Fruit fly (Drosophila melanogaster) whole organism, embryonic: Measurements from ENCODE around the gene CG33299.

Experiments
- Atf6 ChIP-seq: fragments of 200-800 bp; sonication (Bioruptor generic); IDR thresholded peaks from 2 replicates; pipeline ENCODE4 v1.3.6; 2022; ENCODE audit warnings: missing biosample characterization, missing genetic modification characterization
- Awh ChIP-seq: fragments of 200-800 bp; sonication (Bioruptor generic); IDR thresholded peaks from 2 replicates; pipeline ENCODE4, ENCODE4 v1.3.6; 2022; ENCODE audit warnings: missing biosample characterization, missing genetic modification characterization
- CG10147 ChIP-seq: fragments of 200-800 bp; sonication (Bioruptor generic); optimal IDR thresholded peaks from 2 replicates; lab custom pipeline; 2019; ENCODE audit warnings: missing biosample characterization, mild to moderate bottlenecking, missing genetic modification characterization, moderate library complexity
- CG11695 ChIP-seq: fragments of 200-800 bp; sonication (Bioruptor generic); IDR thresholded peaks from 3 replicates; pipeline ENCODE4 v1.3.6; 2022; ENCODE audit warnings: missing biosample characterization, missing genetic modification characterization
- CG17361 ChIP-seq: fragments of 200-800 bp; sonication (Bioruptor generic); IDR thresholded peaks from 3 replicates; pipeline ENCODE4 v1.3.6; 2022; ENCODE audit warnings: missing biosample characterization, missing genetic modification characterization
- CG17385 ChIP-seq: fragments of 200-800 bp; sonication (Bioruptor generic); optimal IDR thresholded peaks from 3 replicates; lab custom pipeline; 2018; ENCODE audit warnings: missing biosample characterization, mild to moderate bottlenecking, missing genetic modification characterization
- CG17568 ChIP-seq: fragments of 200-800 bp; sonication (Bioruptor generic); optimal IDR thresholded peaks from 2 replicates; lab custom pipeline; 2018; ENCODE audit warnings: missing biosample characterization, mild to moderate bottlenecking, missing genetic modification characterization, moderate library complexity
- CG2120 ChIP-seq: fragments of 200-800 bp; sonication (Bioruptor generic); optimal IDR thresholded peaks from 3 replicates; lab custom pipeline; 2016; ENCODE audit warnings: missing biosample characterization, missing genetic modification characterization
- CG30020 ChIP-seq: fragments of 200-800 bp; optimal IDR thresholded peaks from 2 replicates; lab custom pipeline; 2019; ENCODE audit warnings: missing biosample characterization, mild to moderate bottlenecking, missing genetic modification characterization, moderate library complexity
- CG34376 ChIP-seq: fragments of 200-800 bp; sonication (Bioruptor generic); optimal IDR thresholded peaks from 2 replicates; lab custom pipeline; 2018; ENCODE audit warnings: missing biosample characterization, mild to moderate bottlenecking, missing genetic modification characterization
- CG3995 ChIP-seq: fragments of 200-800 bp; sonication (Bioruptor generic); optimal IDR thresholded peaks from 3 replicates; lab custom pipeline; 2016; ENCODE audit warnings: missing biosample characterization, missing genetic modification characterization
- CG5180 ChIP-seq: fragments of 200-800 bp; sonication (Bioruptor generic); optimal IDR thresholded peaks from 3 replicates; lab custom pipeline; 2017; ENCODE audit warnings: missing biosample characterization, missing genetic modification characterization, mild to moderate bottlenecking, moderate library complexity, missing genetic modification reagents
- CG7745 ChIP-seq: fragments of 200-800 bp; sonication (Bioruptor generic); optimal IDR thresholded peaks from 2 replicates; lab custom pipeline; 2018; ENCODE audit warnings: missing biosample characterization, mild to moderate bottlenecking, missing genetic modification characterization, moderate library complexity
- CG8478 ChIP-seq: fragments of >200 bp; optimal IDR thresholded peaks from 2 replicates; lab custom pipeline; 2018
- CG9437 ChIP-seq: fragments of 200-800 bp; sonication (Bioruptor generic); optimal IDR thresholded peaks from 2 replicates; lab custom pipeline; 2018; ENCODE audit warnings: missing biosample characterization, mild to moderate bottlenecking, missing genetic modification characterization
- CG9609 ChIP-seq: fragments of 200-800 bp; sonication (Bioruptor generic); optimal IDR thresholded peaks from 3 replicates; lab custom pipeline; 2016; ENCODE audit warnings: missing biosample characterization, missing genetic modification characterization
- CTCF ChIP-seq: fragments of 200-800 bp; sonication (Bioruptor generic); optimal IDR thresholded peaks from 2 replicates; lab custom pipeline; 2017; ENCODE audit warnings: missing biosample characterization, mild to moderate bottlenecking, missing genetic modification characterization, moderate library complexity
- Chrac-16 ChIP-seq: fragments of 200-800 bp; sonication (Bioruptor generic); optimal IDR thresholded peaks from 3 replicates; lab custom pipeline; 2016; ENCODE audit warnings: missing biosample characterization, missing genetic modification characterization
- Dip3 ChIP-seq: fragments of 200-800 bp; sonication (Bioruptor generic); optimal IDR thresholded peaks from 3 replicates; lab custom pipeline; 2016; ENCODE audit warnings: missing biosample characterization, missing genetic modification characterization
- ERR ChIP-seq: fragments of 200-800 bp; sonication (Bioruptor generic); optimal IDR thresholded peaks from 2 replicates; lab custom pipeline; 2016; ENCODE audit warnings: missing biosample characterization, missing genetic modification characterization
- Ets65A ChIP-seq: fragments of 200-800 bp; sonication (Bioruptor generic); peaks from one replicate; lab custom pipeline; 2016; ENCODE audit warnings: missing biosample characterization, missing genetic modification characterization
- Fer1 ChIP-seq: fragments of 200-800 bp; sonication (Bioruptor generic); optimal IDR thresholded peaks from 2 replicates; lab custom pipeline; 2017; ENCODE audit warnings: missing biosample characterization, mild to moderate bottlenecking, missing genetic modification characterization
- Mrtf ChIP-seq: fragments of 200-800 bp; sonication (Bioruptor generic); IDR thresholded peaks from 3 replicates; pipeline ENCODE4 v1.3.6; 2022; ENCODE audit warnings: missing biosample characterization, missing genetic modification characterization
- NfI ChIP-seq: fragments of 200-800 bp; sonication (Bioruptor generic); optimal IDR thresholded peaks from 3 replicates; lab custom pipeline; 2018; ENCODE audit warnings: missing biosample characterization, mild to moderate bottlenecking, missing genetic modification characterization, moderate library complexity
- Opbp ChIP-seq: fragments of 200-800 bp; sonication (Bioruptor generic); IDR thresholded peaks from 3 replicates; pipeline ENCODE4 v1.3.6; 2022; ENCODE audit warnings: missing biosample characterization, missing genetic modification characterization; ENCODE audit not compliant: partially characterized antibody
- Pdp1 ChIP-seq, 2 experiments: fragments of 200-800 bp; sonication (Bioruptor generic); optimal IDR thresholded peaks; 3 replicates each; lab custom pipeline; 2016; ENCODE audit warnings: missing biosample characterization in 2 of 2, missing genetic modification characterization in 2 of 2, mild to moderate bottlenecking in 1 of 2, moderate library complexity in 1 of 2
- Rfx ChIP-seq: fragments of 200-800 bp; sonication (Bioruptor generic); IDR thresholded peaks from 2 replicates; pipeline ENCODE4 v1.3.6; 2022; ENCODE audit warnings: missing biosample characterization, missing genetic modification characterization
- Rx ChIP-seq: fragments of 200-800 bp; sonication (Bioruptor generic); IDR thresholded peaks from 2 replicates; pipeline ENCODE4 v1.3.6; 2022; ENCODE audit warnings: missing biosample characterization, missing genetic modification characterization
- Trl ChIP-seq, 3 experiments: fragments of >200 bp in 2 of 3; fragments of 200-800 bp in 1 of 3; sonication (Bioruptor generic) in 1 of 3; optimal IDR thresholded peaks; 2 replicates in 1 of 3; 3 replicates in 2 of 3; lab custom pipeline; 2016 to 2017; ENCODE audit warnings: missing biosample characterization in 1 of 3, missing genetic modification characterization in 1 of 3
- Vsx1 ChIP-seq: fragments of 200-800 bp; sonication (Bioruptor generic); optimal IDR thresholded peaks from 2 replicates; lab custom pipeline; 2017; ENCODE audit warnings: missing biosample characterization, mild to moderate bottlenecking, missing genetic modification characterization, missing genetic modification reagents
- Xbp1 ChIP-seq: fragments of 200-800 bp; sonication (Bioruptor generic); optimal IDR thresholded peaks from 3 replicates; lab custom pipeline; 2016; ENCODE audit warnings: missing biosample characterization, mild to moderate bottlenecking, missing genetic modification characterization
- ase ChIP-seq: fragments of 200-800 bp; sonication (Bioruptor generic); IDR thresholded peaks from 3 replicates; pipeline ENCODE4 v1.3.6; 2022; ENCODE audit warnings: missing biosample characterization, missing genetic modification characterization
- chinmo ChIP-seq: fragments of 200-800 bp; sonication (Bioruptor generic); IDR thresholded peaks from 4 replicates; pipeline ENCODE4 v1.3.6; 2022; ENCODE audit warnings: missing biosample characterization, missing genetic modification characterization; ENCODE audit not compliant: partially characterized antibody
- dm ChIP-seq: fragments of 200-800 bp; sonication (Bioruptor generic); optimal IDR thresholded peaks from 3 replicates; lab custom pipeline; 2016; ENCODE audit warnings: missing biosample characterization, missing genetic modification characterization
- esg ChIP-seq: fragments of 200-800 bp; sonication (Bioruptor generic); conservative IDR thresholded peaks from 2 replicates; pipeline ENCODE4 v1.3.6; 2022; ENCODE audit warnings: missing biosample characterization, missing genetic modification characterization
- fd3F ChIP-seq: fragments of 200-800 bp; sonication (Bioruptor generic); optimal IDR thresholded peaks from 2 replicates; lab custom pipeline; 2018; ENCODE audit warnings: missing biosample characterization, mild to moderate bottlenecking, missing genetic modification characterization, moderate library complexity
- gcm2 ChIP-seq: fragments of 200-800 bp; sonication (Bioruptor generic); optimal IDR thresholded peaks from 2 replicates; lab custom pipeline; 2016; ENCODE audit warnings: missing biosample characterization, missing genetic modification characterization
- gsb-n ChIP-seq: fragments of 200-800 bp; sonication (Bioruptor generic); optimal IDR thresholded peaks from 3 replicates; lab custom pipeline; 2018; ENCODE audit warnings: missing biosample characterization, mild to moderate bottlenecking, missing genetic modification characterization
- mirr ChIP-seq: fragments of 200-800 bp; sonication (Bioruptor generic); optimal IDR thresholded peaks from 3 replicates; lab custom pipeline; 2018; ENCODE audit warnings: missing biosample characterization, mild to moderate bottlenecking, missing genetic modification characterization
- oc ChIP-seq: fragments of 200-800 bp; sonication (Bioruptor generic); optimal IDR thresholded peaks from 2 replicates; lab custom pipeline; 2018; ENCODE audit warnings: missing biosample characterization, mild to moderate bottlenecking, missing genetic modification characterization, moderate library complexity
- otp ChIP-seq: fragments of 200-800 bp; sonication (Bioruptor generic); IDR thresholded peaks from 3 replicates; pipeline ENCODE4, ENCODE4 v1.3.6; 2022; ENCODE audit warnings: missing biosample characterization, missing genetic modification characterization
- pan ChIP-seq, 4 experiments: fragments of >200 bp in 3 of 4; fragments of 200-800 bp in 1 of 4; sonication (Bioruptor generic) in 1 of 4; optimal IDR thresholded peaks in 3 of 4; IDR thresholded peaks in 1 of 4; 2 replicates each; pipeline versions ENCODE4 v1.3.6 to Lab custom; 2017 to 2022; ENCODE audit warnings: missing biosample characterization in 2 of 4, missing genetic modification characterization in 2 of 4, mixed read lengths in 1 of 4
- sc ChIP-seq, 3 experiments: fragments of >200 bp in 2 of 3; fragments of 200-800 bp in 1 of 3; sonication (Bioruptor generic) in 1 of 3; optimal IDR thresholded peaks; 2 replicates in 2 of 3; 3 replicates in 1 of 3; lab custom pipeline; 2017; ENCODE audit warnings: mild to moderate bottlenecking in 1 of 3, missing biosample characterization in 1 of 3, missing genetic modification characterization in 1 of 3, missing genetic modification reagents in 1 of 3
- scrt ChIP-seq: fragments of 200-800 bp; sonication (Bioruptor generic); optimal IDR thresholded peaks from 2 replicates; lab custom pipeline; 2018; ENCODE audit warnings: missing biosample characterization, mild to moderate bottlenecking, missing genetic modification characterization, moderate library complexity
- sd ChIP-seq: fragments of 200-800 bp; sonication (Bioruptor generic); optimal IDR thresholded peaks from 3 replicates; lab custom pipeline; 2018; ENCODE audit warnings: missing biosample characterization, mild to moderate bottlenecking, missing genetic modification characterization, moderate library complexity
- sim ChIP-seq: fragments of 200-800 bp; sonication (Bioruptor generic); IDR thresholded peaks from 2 replicates; pipeline ENCODE4 v1.3.6; 2022; ENCODE audit warnings: missing biosample characterization, missing genetic modification characterization
- sna ChIP-seq: fragments of 200-800 bp; sonication (Bioruptor generic); IDR thresholded peaks from 2 replicates; pipeline ENCODE4 v1.3.6; 2022; ENCODE audit warnings: missing biosample characterization, missing genetic modification characterization; ENCODE audit not compliant: partially characterized antibody
- tna ChIP-seq: fragments of 200-800 bp; sonication (Bioruptor generic); IDR thresholded peaks from 2 replicates; pipeline ENCODE4 v1.3.6; 2022; ENCODE audit warnings: missing biosample characterization, missing genetic modification characterization; ENCODE audit not compliant: partially characterized antibody
- trem ChIP-seq: fragments of 200-800 bp; optimal IDR thresholded peaks from 3 replicates; lab custom pipeline; 2019; ENCODE audit warnings: missing biosample characterization, mild to moderate bottlenecking, missing genetic modification characterization, moderate library complexity
- unpg ChIP-seq: fragments of 200-800 bp; sonication (Bioruptor generic); optimal IDR thresholded peaks from 3 replicates; lab custom pipeline; 2018; ENCODE audit warnings: missing biosample characterization, mild to moderate bottlenecking, missing genetic modification characterization, moderate library complexity

CG33299 gene

DNA sequence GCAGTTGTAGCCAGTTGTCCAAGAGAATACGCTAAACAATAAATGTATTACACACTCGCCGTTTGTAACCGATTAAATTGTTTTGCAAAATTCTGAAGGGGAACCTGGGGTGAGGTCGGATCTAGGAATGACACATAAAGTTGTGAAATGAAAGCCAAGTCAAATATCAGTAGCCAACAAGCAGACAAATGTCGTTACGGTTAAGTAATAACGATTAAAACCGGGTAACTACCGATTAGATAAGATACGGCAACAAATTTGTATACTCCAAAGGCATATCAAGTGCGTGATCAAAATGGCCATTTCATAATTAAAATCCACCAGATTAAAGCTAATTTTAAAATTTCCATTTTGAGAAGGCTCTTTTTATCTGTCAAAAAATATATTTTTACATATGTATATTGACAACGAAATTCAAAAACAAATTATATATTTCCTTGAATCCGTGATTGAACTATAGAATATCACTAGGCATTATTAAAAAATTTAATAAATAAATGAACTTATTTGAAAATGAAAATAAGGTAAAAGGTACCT lies 40.3 kb upstream of the CG33299 start, which contains the start of gene GlcAT-S (continued):
- TF ChIP-seq unpg (GFP tag; lab: Kevin White, UChicago) (no peak), CG2120 (no peak), CG10147 (GFP tag; lab: Kevin White, UChicago) (no peak), mirr (GFP tag; lab: Kevin White, UChicago) (peak; percentile 85), Opbp (GFP tag; lab: Robert Waterston, UW) (no peak), CTCF (no peak), oc (no peak), dm (GFP tag; lab: Kevin White, UChicago) (no peak), CG17361 (no peak), CG17568 (GFP tag; lab: Kevin White, UChicago) (no peak), esg (GFP tag; lab: Robert Waterston, UW) (no peak), Fer1 (GFP tag; lab: Kevin White, UChicago) (peak; percentile 4), otp (no peak), sna (GFP tag; lab: Robert Waterston, UW) (no peak), CG9437 (GFP tag; lab: Kevin White, UChicago) (no peak), Rfx (GFP tag; lab: Robert Waterston, UW) (no peak), Pdp1 (GFP tag; optimal IDR thresholded peaks at IDR 0.05; lab: Kevin White, UChicago) (peak in 1 of 2 experiments; percentile 79), CG3995 (GFP tag; lab: Kevin White, UChicago) (no peak), pan (optimal IDR thresholded peaks at IDR 0.05; lab: Kevin White, UChicago) (no peak), pan (GFP tag; optimal IDR thresholded peaks at IDR 0.05 in 1 of 2, IDR thresholded peaks at IDR 0.05 in 1 of 2) (no peak), Ets65A (GFP tag; lab: Kevin White, UChicago) (no peak), Vsx1 (peak; percentile 6), Trl (optimal IDR thresholded peaks at IDR 0.05; lab: Kevin White, UChicago) (no peak), Trl (GFP tag; optimal IDR thresholded peaks at IDR 0.05; lab: Kevin White, UChicago) (no peak), sd (no peak), CG5180 (GFP tag; lab: Kevin White, UChicago) (no peak), Dip3 (GFP tag; lab: Kevin White, UChicago) (no peak), Chrac-16 (GFP tag; lab: Kevin White, UChicago) (no peak), trem (tag; lab: Kevin White, UChicago) (no peak), Xbp1 (GFP tag; lab: Kevin White, UChicago) (no peak), CG11695 (GFP tag; lab: Robert Waterston, UW) (no peak), CG34376 (peak; percentile 86), sc (optimal IDR thresholded peaks at IDR 0.05; lab: Kevin White, UChicago) (no peak), sc (GFP tag; optimal IDR thresholded peaks at IDR 0.05; lab: Kevin White, UChicago) (no peak)
- TF ChIP-seq, all 482 proteins: peak for 8

- peak; percentile 49 for TF ChIP-seq CG9609 (GFP tag; lab: Kevin White, UChicago)
- TF ChIP-seq gcm2 (GFP tag; lab: Kevin White, UChicago) = peak; percentile 86
- TF ChIP-seq mirr (GFP tag; lab: Kevin White, UChicago) = peak; percentile 1
- TF ChIP-seq CG8478 (lab: Kevin White, UChicago) = no peak
- peak; percentile 47 for TF ChIP-seq CG7745
- 0 out of 2 replicates have a peak, but pooled peaks have one; percentile 26 for TF ChIP-seq Awh (GFP tag; lab: Robert Waterston, UW)
- TF ChIP-seq tna = peak; percentile 32; the same call in 1 of the 2 replicates
- TF ChIP-seq CG17385 = peak; percentile 53
- 0 out of 3 replicates have a peak, but pooled peaks have one; percentile 18 for TF ChIP-seq ase
- TF ChIP-seq sim = no peak
- no peak for TF ChIP-seq CG30020
- TF ChIP-seq scrt = no peak
- TF ChIP-seq ERR (GFP tag; lab: Kevin White, UChicago) = no peak
- TF ChIP-seq chinmo (GFP tag; lab: Robert Waterston, UW) = peak; percentile 82; the same call in 2 of the 4 replicates
- peak; percentile 25 for TF ChIP-seq NfI (GFP tag; lab: Kevin White, UChicago)
- TF ChIP-seq fd3F = no peak
- TF ChIP-seq Rx (GFP tag; lab: Robert Waterston, UW) = no peak
- peak; percentile 35 for TF ChIP-seq gsb-n
- TF ChIP-seq Atf6 = peak; percentile 55; the same call in 1 of the 2 replicates
- TF ChIP-seq Mrtf (GFP tag; lab: Robert Waterston, UW) = no peak
These were observed 39.7 kb upstream of the CG33299 start for dm6 chr2L:9616654-9617053.
